Fruit fly (Drosophila melanogaster): ENCODE data around the gene CG42709.

CG42709 gene

dm6 chr3L:12833864-12834525 lies 44.0 kb downstream of the CG42709 start (continued):
- TF ChIP-seq vnd (GFP tag; IDR thresholded peaks at IDR 0.05; ENCODE audit: partially characterized antibody) (no peak), CG16779 (GFP tag; IDR thresholded peaks at IDR 0.05) (no peak), CG5180 (GFP tag; optimal IDR thresholded peaks at IDR 0.05) (peak; percentile 5), CG11504 (tag; optimal IDR thresholded peaks at IDR 0.05) (peak; percentile 20), nerfin-2 (GFP tag; IDR thresholded peaks at IDR 0.05; ENCODE audit: partially characterized antibody) (no peak), Ravus (GFP tag; IDR thresholded peaks at IDR 0.05) (no peak), ro (GFP tag; IDR thresholded peaks at IDR 0.05) (no peak), Bgb (GFP tag; IDR thresholded peaks at IDR 0.05; ENCODE audit: partially characterized antibody) (peak; percentile 46), ranshi (GFP tag; IDR thresholded peaks at IDR 0.05) (0 out of 2 replicates have a peak, but pooled peaks have one; percentile 14), CTCF (GFP tag; optimal IDR thresholded peaks at IDR 0.05) (peak; percentile 21), CG17802 (tag; optimal IDR thresholded peaks at IDR 0.05) (no peak), CG17612 (GFP tag; IDR thresholded peaks at IDR 0.05) (0 out of 2 replicates have a peak, but pooled peaks have one; percentile 59), Dad (GFP tag; optimal IDR thresholded peaks at IDR 0.05) (no peak), Max (GFP tag; optimal IDR thresholded peaks at IDR 0.05) (no peak), vvl (GFP tag; IDR thresholded peaks at IDR 0.05) (peak; percentile 52), CG6791 (GFP tag; IDR thresholded peaks at IDR 0.05; ENCODE audit: partially characterized antibody) (no peak), Dbx (GFP tag; IDR thresholded peaks at IDR 0.05) (0 out of 3 replicates have a peak, but pooled peaks have one; percentile 38), Sry-δ (GFP tag; optimal IDR thresholded peaks at IDR 0.05) (no peak), Med (GFP tag) (peak; percentile 73), cwo (GFP tag; optimal IDR thresholded peaks at IDR 0.05) (no peak), sug (tag; optimal IDR thresholded peaks at IDR 0.05) (peak; percentile 80), kni (GFP tag; optimal IDR thresholded peaks at IDR 0.05) (peak; percentile 74), rib (GFP tag; IDR thresholded peaks at IDR 0.05) (peak; percentile 51), Pdp1 (GFP tag; optimal IDR thresholded peaks at IDR 0.05) (peak in 1 of 2 experiments; percentile 97), Hey (tag; optimal IDR thresholded peaks at IDR 0.05) (peak; percentile 58), CG10543 (GFP tag; optimal IDR thresholded peaks at IDR 0.05) (peak; percentile 65), pum (GFP tag; optimal IDR thresholded peaks at IDR 0.05) (no peak), Dll (GFP tag; IDR thresholded peaks at IDR 0.05; ENCODE audit: partially characterized antibody) (0 out of 4 replicates have a peak, but pooled peaks have one; percentile 30), CG12942 (GFP tag; optimal IDR thresholded peaks at IDR 0.05) (no peak), CG2199 (GFP tag; IDR thresholded peaks at IDR 0.05) (0 out of 3 replicates have a peak, but pooled peaks have one; percentile 70), Lhr (GFP tag; optimal IDR thresholded peaks at IDR 0.05) (no peak), CG34422 (GFP tag; IDR thresholded peaks at IDR 0.05) (0 out of 3 replicates have a peak, but pooled peaks have one; percentile 14), abd-A (tag; optimal IDR thresholded peaks at IDR 0.05) (peak; percentile 98), ci (GFP tag; IDR thresholded peaks at IDR 0.05) (peak; percentile 57; the same call in 2 of the 3 replicates), CG2875 (GFP tag; optimal IDR thresholded peaks at IDR 0.05) (no peak), CG12659 (GFP tag; optimal IDR thresholded peaks at IDR 0.05) (no peak), Six4 (GFP tag; optimal IDR thresholded peaks at IDR 0.05) (no peak), Hr51 (GFP tag; optimal IDR thresholded peaks at IDR 0.05) (peak in 1 of 2 experiments; percentile 4), ewg (GFP tag; optimal IDR thresholded peaks at IDR 0.05) (peak; percentile 21), CG12236 (GFP tag; optimal IDR thresholded peaks at IDR 0.05) (no peak), ftz-f1 (GFP tag; optimal IDR thresholded peaks at IDR 0.05) (peak; percentile 77), CG11560 (tag; IDR thresholded peaks at IDR 0.05) (no peak), CG17829 (tag; optimal IDR thresholded peaks at IDR 0.05) (no peak), Adf1 (GFP tag; IDR thresholded peaks at IDR 0.05) (peak; percentile 33; the same call in 1 of the 2 replicates), CrebB (tag; optimal IDR thresholded peaks at IDR 0.05) (no peak), CG6854 (GFP tag; optimal IDR thresholded peaks at IDR 0.05) (peak; percentile 4), Fer3 (tag; optimal IDR thresholded peaks at IDR 0.05) (no peak), gt (GFP tag; IDR thresholded peaks at IDR 0.05) (0 out of 2 replicates have a peak, but pooled peaks have one; percentile 23), Ada2b (GFP tag; IDR thresholded peaks at IDR 0.05) (0 out of 2 replicates have a peak, but pooled peaks have one; percentile 31)
